Worm (Caenorhabditis elegans) whole organism, midembryonic: ENCODE data around the gene C09B7.2.

ENCODE experiments used
- ref-1 ChIP-seq: fragments of 200-800 bp; sonication (Bioruptor generic); conservative IDR thresholded peaks from 2 replicates; pipeline ENCODE4 v1.3.6; 2022; ENCODE audit warnings: missing genetic modification reagents, missing genetic modification characterization, missing compliant biosample characterization
- ztf-23 ChIP-seq: fragments of 200-800 bp; sonication (Bioruptor generic); IDR thresholded peaks from 2 replicates; pipeline ENCODE4 v1.3.6; 2022; ENCODE audit warnings: missing genetic modification reagents, missing genetic modification characterization, missing compliant biosample characterization

DNA sequence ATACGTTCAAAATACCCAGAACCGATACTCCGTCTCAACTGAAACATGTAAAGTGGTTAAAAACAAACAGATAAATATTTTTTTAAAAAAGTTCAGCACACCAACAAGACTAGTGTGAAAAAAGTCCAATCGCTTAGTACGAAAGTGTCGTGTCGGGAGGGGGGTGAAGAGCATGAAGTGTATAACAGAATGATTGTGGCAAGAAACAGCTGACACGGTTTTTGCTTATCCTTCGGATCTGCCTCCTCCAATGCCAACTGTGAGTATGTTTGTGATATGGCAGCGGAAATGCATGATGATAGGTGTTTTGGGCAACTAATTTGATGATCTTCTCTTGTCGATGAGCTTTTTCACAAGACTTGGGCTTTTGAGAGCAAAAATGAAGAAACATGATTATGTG, 47.6 kb upstream of the C09B7.2 start:
- TF ChIP-seq ztf-23 (GFP tag; lab: Robert Waterston, UW), result no peak
- no peak for TF ChIP-seq ref-1 (GFP tag; lab: Robert Waterston, UW)
